Fruit fly (Drosophila melanogaster) whole organism, adult: ENCODE measurements around the gene CG13066.

Experiments used
- CG11617 ChIP-seq: fragments of 200-800 bp; sonication (Bioruptor generic); optimal IDR thresholded peaks from 2 replicates; lab custom pipeline; 2017; ENCODE audit warnings: mild to moderate bottlenecking, missing biosample characterization, missing genetic modification reagents, missing genetic modification characterization
- CG5204 ChIP-seq: fragments of 200-800 bp; sonication (Bioruptor generic); optimal IDR thresholded peaks from 2 replicates; lab custom pipeline; 2016; ENCODE audit warnings: missing biosample characterization, missing genetic modification characterization
- CG7045 ChIP-seq: fragments of 200-800 bp; sonication (Bioruptor generic); optimal IDR thresholded peaks from 2 replicates; lab custom pipeline; 2017; ENCODE audit warnings: missing biosample characterization, mild to moderate bottlenecking, missing genetic modification characterization
- Clk ChIP-seq: fragments of 200-800 bp; sonication (Bioruptor generic); optimal IDR thresholded peaks from 2 replicates; lab custom pipeline; 2017; ENCODE audit warnings: missing biosample characterization, missing genetic modification characterization
- Hr96 ChIP-seq: fragments of 200-800 bp; sonication (Bioruptor generic); optimal IDR thresholded peaks from 2 replicates; lab custom pipeline; 2016; ENCODE audit warnings: missing biosample characterization, missing genetic modification characterization
- Mnt ChIP-seq: fragments of 200-800 bp; sonication (Bioruptor generic); optimal IDR thresholded peaks from 2 replicates; lab custom pipeline; 2016; ENCODE audit warnings: missing biosample characterization, mild to moderate bottlenecking, missing genetic modification characterization
- kay ChIP-seq: fragments of 200-800 bp; sonication (Bioruptor generic); peaks from one replicate; lab custom pipeline; 2016; ENCODE audit warnings: missing biosample characterization, missing genetic modification characterization, borderline replicate concordance
- ovo ChIP-seq: fragments of 200-800 bp; sonication (Bioruptor generic); optimal IDR thresholded peaks from 2 replicates; lab custom pipeline; 2016; ENCODE audit warnings: missing biosample characterization, missing genetic modification characterization
- tj ChIP-seq: fragments of 200-800 bp; sonication (Bioruptor generic); optimal IDR thresholded peaks from 3 replicates; lab custom pipeline; 2017; ENCODE audit warnings: missing biosample characterization, mild to moderate bottlenecking, missing genetic modification characterization, moderate library complexity

DNA sequence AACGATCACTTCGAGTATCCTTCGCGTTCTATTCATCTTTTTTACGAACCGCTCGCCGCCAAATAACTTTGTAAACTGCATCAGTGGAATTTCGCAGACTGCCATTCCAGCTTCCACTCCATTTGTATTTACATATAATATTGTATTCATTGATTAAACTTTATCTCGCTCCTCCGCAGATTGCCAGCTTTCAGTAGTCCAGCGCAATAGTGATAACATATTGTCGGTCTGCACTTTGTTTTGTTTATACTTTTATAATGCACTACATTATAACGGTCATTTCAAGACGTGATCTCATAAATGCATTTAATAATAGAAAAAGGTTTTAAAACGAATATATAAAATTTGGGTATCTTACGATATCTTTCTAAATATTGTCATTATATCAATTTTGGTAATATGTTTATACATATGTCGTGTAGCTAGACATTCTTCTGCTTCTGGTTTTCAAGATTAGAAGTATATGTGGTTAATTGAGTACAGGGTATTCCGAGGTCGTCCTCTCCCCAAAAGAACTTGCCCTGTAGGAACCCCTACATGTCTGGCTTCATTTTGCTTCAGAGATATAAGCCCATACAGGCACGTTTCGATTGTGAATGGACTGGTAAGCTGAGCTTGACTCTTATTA is 4.5 kb upstream of the CG13066 start, which contains the start of gene CG4950:
- TF ChIP-seq tj (GFP tag; lab: Kevin White, UChicago) (no peak), kay (GFP tag; lab: Kevin White, UChicago) (no peak), CG7045 (GFP tag; lab: Kevin White, UChicago) (no peak), ovo (no peak), CG11617 (GFP tag; lab: Kevin White, UChicago) (no peak), Hr96 (no peak), Clk (no peak), CG5204 (GFP tag; lab: Kevin White, UChicago) (no peak), Mnt (GFP tag; lab: Kevin White, UChicago) (no peak)
